Fruit fly (Drosophila melanogaster): ENCODE measurements around the gene CG3847.

CG3847 gene

dm6 chrX:6339970-6340548, 6.8 kb upstream of the CG3847 start (continued):
- TF ChIP-seq CG10147 (GFP tag; optimal IDR thresholded peaks at IDR 0.05) (peak; percentile 16), CG7963 (GFP tag; IDR thresholded peaks at IDR 0.05; ENCODE audit: partially characterized antibody) (no peak), tll (GFP tag; optimal IDR thresholded peaks at IDR 0.05) (no peak), Ssrp (tag; optimal IDR thresholded peaks at IDR 0.05) (peak; percentile 46), jigr1 (GFP tag; IDR thresholded peaks at IDR 0.05) (no peak), shn (GFP tag; optimal IDR thresholded peaks at IDR 0.05) (peak; percentile 24), CG10654 (GFP tag; optimal IDR thresholded peaks at IDR 0.05) (no peak), Oli (tag; optimal IDR thresholded peaks at IDR 0.05) (peak; percentile 30), dm (GFP tag; optimal IDR thresholded peaks at IDR 0.05) (peak; percentile 23), ham (GFP tag; IDR thresholded peaks at IDR 0.05) (peak; percentile 58; the same call in 1 of the 2 replicates), salm (tag; optimal IDR thresholded peaks at IDR 0.05) (peak; percentile 38), CG6689 (GFP tag; IDR thresholded peaks at IDR 0.05) (peak; percentile 71), Vsx1 (GFP tag; optimal IDR thresholded peaks at IDR 0.05) (no peak), ind (GFP tag; optimal IDR thresholded peaks at IDR 0.05) (peak; percentile 53), CG15514 (GFP tag; optimal IDR thresholded peaks at IDR 0.05) (peak; percentile 9), Lpt (GFP tag; optimal IDR thresholded peaks at IDR 0.05) (no peak), h (optimal IDR thresholded peaks at IDR 0.05) (no peak), CG2889 (GFP tag; IDR thresholded peaks at IDR 0.05) (peak; percentile 57; the same call in 1 of the 3 replicates), CG12155 (GFP tag; optimal IDR thresholded peaks at IDR 0.05) (peak; percentile 19), pum (GFP tag; optimal IDR thresholded peaks at IDR 0.05) (peak; percentile 4), CG8944 (GFP tag; optimal IDR thresholded peaks at IDR 0.05) (no peak), zen (tag; optimal IDR thresholded peaks at IDR 0.05) (no peak), sens (GFP tag) (peak; percentile 85), fd96Cb (tag; optimal IDR thresholded peaks at IDR 0.05) (peak; percentile 56), CG9797 (GFP tag; optimal IDR thresholded peaks at IDR 0.05) (no peak), HLHmδ (GFP tag; optimal IDR thresholded peaks at IDR 0.05) (no peak), CG15269 (tag; optimal IDR thresholded peaks at IDR 0.05) (peak; percentile 59), bowl (GFP tag; IDR thresholded peaks at IDR 0.05) (no peak), Elba2 (GFP tag; optimal IDR thresholded peaks at IDR 0.05) (no peak), CG6765 (GFP tag; optimal IDR thresholded peaks at IDR 0.05) (no peak), B-H1 (GFP tag; IDR thresholded peaks at IDR 0.05) (peak; percentile 32; the same call in 2 of the 3 replicates), HmgD (GFP tag; optimal IDR thresholded peaks at IDR 0.05) (no peak), CG18262 (tag; optimal IDR thresholded peaks at IDR 0.05) (peak; percentile 35), Dll (GFP tag; IDR thresholded peaks at IDR 0.05; ENCODE audit: partially characterized antibody) (no peak), CG31224 (GFP tag; IDR thresholded peaks at IDR 0.05) (no peak; the same call in 1 of the 2 replicates), Hand (GFP tag; optimal IDR thresholded peaks at IDR 0.05) (no peak), Dip3 (GFP tag; optimal IDR thresholded peaks at IDR 0.05) (peak; percentile 51), CG10274 (GFP tag; optimal IDR thresholded peaks at IDR 0.05) (no peak), lmd (GFP tag; IDR thresholded peaks at IDR 0.05) (peak; percentile 61; the same call in 1 of the 2 replicates), Asciz (GFP tag; optimal IDR thresholded peaks at IDR 0.05) (peak; percentile 34), Dek (tag; optimal IDR thresholded peaks at IDR 0.05) (peak; percentile 70), CG10366 (GFP tag; IDR thresholded peaks at IDR 0.05) (peak; percentile 55), fd64A (GFP tag; optimal IDR thresholded peaks at IDR 0.05) (peak; percentile 27), zfh1 (GFP tag; IDR thresholded peaks at IDR 0.05) (peak; percentile 73), CG6175 (GFP tag; IDR thresholded peaks at IDR 0.05) (peak; percentile 45; the same call in 1 of the 3 replicates), Aef1 (GFP tag; IDR thresholded peaks at IDR 0.05) (peak; percentile 53; the same call in 2 of the 3 replicates), emc (GFP tag; optimal IDR thresholded peaks at IDR 0.05) (no peak), grn (GFP tag; optimal IDR thresholded peaks at IDR 0.05) (no peak), Dp (GFP tag; optimal IDR thresholded peaks at IDR 0.05) (no peak), lab (GFP tag; optimal IDR thresholded peaks at IDR 0.05) (peak; percentile 71)
